Worm (Caenorhabditis elegans): ENCODE results near the gene str-264.
A peak's percentile ranks its signal among the peaks of the same experiment; 100 is the strongest.

Gene str-264

ce11 chrV:15483563-15483962 is 8.9 kb downstream of the str-264 start:
- TF ChIP-seq fkh-3 (tag; optimal IDR thresholded peaks at IDR 0.05) (no peak), nhr-80 (tag; optimal IDR thresholded peaks at IDR 0.05) (peak; percentile 28)

ce11 chrV:15481374-15481773 is 11.0 kb downstream of the str-264 start, which contains the start of gene nhr-150:
Gene nhr-150, minus strand, starts transcription at chrV:15481465.
- no peak for TF ChIP-seq nhr-27 (tag; optimal IDR thresholded peaks at IDR 0.05)
- no peak for TF ChIP-seq Y67H2A.10 (GFP tag; conservative IDR thresholded peaks at IDR 0.05)
- no peak for TF ChIP-seq gei-17 (GFP tag; optimal IDR thresholded peaks at IDR 0.05)
- TF ChIP-seq tlf-1 (GFP tag; optimal IDR thresholded peaks at IDR 0.05): no peak
- TF ChIP-seq snpc-3.4 (tag; optimal IDR thresholded peaks at IDR 0.05): no peak
- no peak for TF ChIP-seq hmg-20 (GFP tag; IDR thresholded peaks at IDR 0.05)
- TF ChIP-seq hsf-1 (GFP tag; IDR thresholded peaks at IDR 0.05): no peak
- no peak for TF ChIP-seq ets-4 (GFP tag; optimal IDR thresholded peaks at IDR 0.05)
- TF ChIP-seq hmg-1.2 (GFP tag; IDR thresholded peaks at IDR 0.05): no peak
- TF ChIP-seq F55B11.4 (tag; optimal IDR thresholded peaks at IDR 0.05; ENCODE audit: borderline replicate concordance, insufficient read depth): no peak
- TF ChIP-seq attf-6 (GFP tag; IDR thresholded peaks at IDR 0.05): no peak
- TF ChIP-seq F22D6.2 (tag; optimal IDR thresholded peaks at IDR 0.05): no peak
- no peak for TF ChIP-seq dpff-1 (tag; optimal IDR thresholded peaks at IDR 0.05)
- no peak for TF ChIP-seq somi-1 (GFP tag; optimal IDR thresholded peaks at IDR 0.05)
- TF ChIP-seq pbrm-1 (GFP tag; IDR thresholded peaks at IDR 0.05): no peak

ce11 chrV:15480505-15481075 is 11.8 kb downstream of the str-264 start:
- TF ChIP-seq ceh-27 (GFP tag; optimal IDR thresholded peaks at IDR 0.05) (no peak), die-1 (tag; optimal IDR thresholded peaks at IDR 0.05) (peak; percentile 59), hmg-1.2 (GFP tag; IDR thresholded peaks at IDR 0.05) (peak; percentile 28), ztf-18 (tag; optimal IDR thresholded peaks at IDR 0.05) (peak; percentile 29), T07F8.4 (tag; optimal IDR thresholded peaks at IDR 0.05) (no peak), rcor-1 (GFP tag; IDR thresholded peaks at IDR 0.05) (peak; percentile 26; the same call in 1 of the 2 replicates), ama-1 (optimal IDR thresholded peaks at IDR 0.05) (no peak), ama-1 (GFP tag; optimal IDR thresholded peaks at IDR 0.05) (peak in 1 of 2 experiments; percentile 47), bed-1 (GFP tag; IDR thresholded peaks at IDR 0.05) (no peak), D2030.7 (GFP tag; IDR thresholded peaks at IDR 0.05) (peak; percentile 40), B0261.1 (tag; optimal IDR thresholded peaks at IDR 0.05) (peak; percentile 53), rpc-1 (optimal IDR thresholded peaks at IDR 0.05) (peak; percentile 60), rpc-1 (tag; optimal IDR thresholded peaks at IDR 0.05) (peak; percentile 76), tbp1 (GFP tag; optimal IDR thresholded peaks at IDR 0.05) (peak; percentile 86), lin-26 (GFP tag; IDR thresholded peaks at IDR 0.05) (peak; percentile 72), hsf-1 (GFP tag; IDR thresholded peaks at IDR 0.05) (0 out of 2 replicates have a peak, but pooled peaks have one; percentile 42), Y56A3A.18 (GFP tag; IDR thresholded peaks at IDR 0.05) (no peak), madf-6 (GFP tag; IDR thresholded peaks at IDR 0.05) (peak; percentile 40; the same call in 1 of the 2 replicates), him-1 (tag; optimal IDR thresholded peaks at IDR 0.05) (peak; percentile 57), snpc-4 (GFP tag; optimal IDR thresholded peaks at IDR 0.05) (peak; percentile 11), snpc-4 (tag; optimal IDR thresholded peaks at IDR 0.05) (no peak), nhr-90 (tag; optimal IDR thresholded peaks at IDR 0.05) (peak; percentile 52)

Measured in whole organism, young adult.